Worm (Caenorhabditis elegans) whole organism, young adult: ENCODE data around the gene str-240.

ENCODE experiments used
- F23B12.7 ChIP-seq: sonication (generic microtip); optimal IDR thresholded peaks from 2 replicates; lab custom pipeline; 2017; ENCODE audit warnings: missing genetic modification characterization, mild to moderate bottlenecking, missing compliant biosample characterization, antibody characterized with exemption, moderate library complexity; ENCODE audit not compliant: insufficient read depth
- F49E8.2 ChIP-seq: sonication (generic microtip); optimal IDR thresholded peaks from 3 replicates; lab custom pipeline; 2017; ENCODE audit warnings: missing genetic modification characterization, mild to moderate bottlenecking, missing compliant biosample characterization, antibody characterized with exemption, moderate library complexity; ENCODE audit not compliant: insufficient read depth
- Y67H2A.10 ChIP-seq: fragments of 200-800 bp; sonication (Bioruptor generic); conservative IDR thresholded peaks from 2 replicates; pipeline ENCODE4 v1.3.6; 2022; ENCODE audit warnings: missing genetic modification reagents, missing genetic modification characterization, missing compliant biosample characterization
- pha-4 ChIP-seq: fragments of 150-350 bp; sonication (generic microtip); optimal IDR thresholded peaks from 2 replicates; lab custom pipeline; 2014; ENCODE audit warnings: missing biosample characterization, missing genetic modification reagents, missing genetic modification characterization

- TF ChIP-seq Y67H2A.10 (GFP tag; lab: Robert Waterston, UW) (no peak), F49E8.2 (tag; lab: Kevin White, UChicago) (no peak), pha-4 (tag; lab: Kevin White, UChicago) (no peak), F23B12.7 (tag; lab: Kevin White, UChicago) (no peak)
Measured at ce11 chrV:1488642-1489041, 33.1 kb downstream of the str-240 start.
